Worm (Caenorhabditis elegans) whole organism, midembryonic: ENCODE data around the gene F32D1.3.

ENCODE experiments used
- tab-1 ChIP-seq: fragments of 200-800 bp; sonication (Bioruptor generic); IDR thresholded peaks from 2 replicates; pipeline ENCODE4 v1.3.6; 2022; ENCODE audit warnings: missing genetic modification characterization, missing compliant biosample characterization
- ztf-23 ChIP-seq: fragments of 200-800 bp; sonication (Bioruptor generic); IDR thresholded peaks from 2 replicates; pipeline ENCODE4 v1.3.6; 2022; ENCODE audit warnings: missing genetic modification reagents, missing genetic modification characterization, missing compliant biosample characterization

ce11 chrV:4303793-4304192 lies 57.6 kb downstream of the F32D1.3 start:
- TF ChIP-seq ztf-23 (GFP tag; lab: Robert Waterston, UW), result no peak
- no peak for TF ChIP-seq tab-1
